Worm (Caenorhabditis elegans) whole organism, L4 larva: ENCODE measurements around the gene F42A10.6.

Experiments
- D1046.2 ChIP-seq: fragments of 200-800 bp; sonication (Bioruptor generic); IDR thresholded peaks from 2 replicates; pipeline ENCODE4 v1.3.6; 2022; ENCODE audit warnings: missing genetic modification characterization, missing compliant biosample characterization
- Y75B8A.6 ChIP-seq: fragments of 200-800 bp; sonication (Bioruptor generic); IDR thresholded peaks from 2 replicates; pipeline ENCODE4 v1.3.6; 2022; ENCODE audit warnings: missing genetic modification reagents, missing genetic modification characterization, missing compliant biosample characterization
- aha-1 ChIP-seq: fragments of 150-350 bp; peaks from one replicate; lab custom pipeline; 2014; ENCODE audit warnings: missing biosample characterization, missing genetic modification characterization
- ama-1 ChIP-seq: fragments of 150-350 bp; optimal IDR thresholded peaks from 2 replicates; lab custom pipeline; 2014; ENCODE audit warnings: inconsistent platforms, mixed read lengths
- arid-1 ChIP-seq: fragments of 200-800 bp; sonication (Bioruptor generic); conservative IDR thresholded peaks from 2 replicates; pipeline ENCODE4 v1.3.6; 2022; ENCODE audit warnings: missing genetic modification reagents, missing genetic modification characterization, missing compliant biosample characterization
- attf-4 ChIP-seq: sonication (generic microtip); optimal IDR thresholded peaks from 3 replicates; lab custom pipeline; 2017; ENCODE audit warnings: missing biosample characterization, missing genetic modification characterization
- ceh-28 ChIP-seq: fragments of 150-350 bp; optimal IDR thresholded peaks from 2 replicates; lab custom pipeline; 2014; ENCODE audit warnings: missing biosample characterization, missing genetic modification reagents, missing genetic modification characterization
- ceh-82 ChIP-seq: sonication (generic microtip); optimal IDR thresholded peaks from 2 replicates; lab custom pipeline; 2017; ENCODE audit warnings: missing biosample characterization, missing genetic modification characterization
- daf-16 ChIP-seq, 3 experiments: sonication (generic microtip); optimal IDR thresholded peaks; 2 replicates each; lab custom pipeline; 2016 to 2017; ENCODE audit warnings: missing genetic modification characterization in 3 of 3, missing genetic modification reagents in 3 of 3, mild to moderate bottlenecking in 2 of 3, missing compliant biosample characterization in 2 of 3, missing biosample characterization in 1 of 3, moderate library complexity in 1 of 3
- dmd-6 ChIP-seq: fragments of 200-800 bp; sonication (Bioruptor generic); IDR thresholded peaks from 2 replicates; pipeline ENCODE4 v1.3.6; 2022; ENCODE audit warnings: missing genetic modification reagents, missing genetic modification characterization, missing compliant biosample characterization
- duxl-1 ChIP-seq: sonication (generic microtip); optimal IDR thresholded peaks from 2 replicates; lab custom pipeline; 2016; ENCODE audit warnings: mild to moderate bottlenecking, missing genetic modification characterization, moderate library complexity, missing compliant biosample characterization; ENCODE audit not compliant: poor library complexity
- dve-1 ChIP-seq: sonication (generic microtip); optimal IDR thresholded peaks from 2 replicates; lab custom pipeline; 2017; ENCODE audit warnings: antibody characterized with exemption, mild to moderate bottlenecking, missing genetic modification characterization, missing compliant biosample characterization; ENCODE audit not compliant: insufficient read depth
- egl-27 ChIP-seq: sonication (generic microtip); optimal IDR thresholded peaks from 3 replicates; lab custom pipeline; 2017; ENCODE audit warnings: missing biosample characterization, missing genetic modification reagents, missing genetic modification characterization
- hif-1 ChIP-seq, 2 experiments: sonication (generic microtip); optimal IDR thresholded peaks; 2 replicates each; lab custom pipeline; 2016 to 2017; ENCODE audit warnings: missing compliant biosample characterization in 2 of 2, missing genetic modification characterization in 2 of 2, missing genetic modification reagents in 2 of 2, missing genotype in 2 of 2, mild to moderate bottlenecking in 1 of 2
- hlh-30 ChIP-seq: sonication (generic microtip); optimal IDR thresholded peaks from 2 replicates; lab custom pipeline; 2017; ENCODE audit warnings: antibody characterized with exemption, mild to moderate bottlenecking, missing genetic modification characterization, missing compliant biosample characterization; ENCODE audit not compliant: insufficient read depth
- hmg-1.1 ChIP-seq: fragments of 200-800 bp; sonication (Bioruptor generic); IDR thresholded peaks from 2 replicates; pipeline ENCODE4 v1.3.6; 2022; ENCODE audit warnings: missing genetic modification reagents, missing genetic modification characterization, missing compliant biosample characterization
- lin-38 ChIP-seq: fragments of 200-800 bp; sonication (Bioruptor generic); IDR thresholded peaks from 2 replicates; pipeline ENCODE4 v1.3.6; 2022; ENCODE audit warnings: missing genetic modification reagents, missing genetic modification characterization, missing compliant biosample characterization
- lsy-2 ChIP-seq, 2 experiments: fragments of 150-350 bp in 1 of 2; sonication (generic microtip) in 1 of 2; optimal IDR thresholded peaks; 2 replicates each; lab custom pipeline; 2014 to 2017; ENCODE audit warnings: missing biosample characterization in 2 of 2, missing genetic modification characterization in 2 of 2
- madf-5 ChIP-seq, 2 experiments: fragments of 200-800 bp; sonication (Bioruptor generic); IDR thresholded peaks; 2 replicates each; pipeline ENCODE4 v1.3.6; 2022; ENCODE audit warnings: missing compliant biosample characterization in 2 of 2, missing genetic modification characterization in 2 of 2
- mdt-29 ChIP-seq: fragments of 200-800 bp; sonication (Bioruptor generic); IDR thresholded peaks from 2 replicates; pipeline ENCODE4 v1.3.6; 2022; ENCODE audit warnings: missing genetic modification reagents, missing genetic modification characterization, missing compliant biosample characterization
- mep-1 ChIP-seq: fragments of 150-350 bp; sonication (generic microtip); optimal IDR thresholded peaks from 3 replicates; lab custom pipeline; 2014; ENCODE audit warnings: missing biosample characterization, missing genetic modification characterization
- mes-2 ChIP-seq: sonication (generic microtip); optimal IDR thresholded peaks from 2 replicates; lab custom pipeline; 2016; ENCODE audit warnings: missing genotype, mild to moderate bottlenecking, missing genetic modification characterization, missing compliant biosample characterization; ENCODE audit not compliant: poor library complexity, severe bottlenecking
- mxl-2 ChIP-seq: fragments of 200-800 bp; sonication (Bioruptor generic); conservative IDR thresholded peaks from 2 replicates; pipeline ENCODE4 v1.3.6; 2022; ENCODE audit warnings: missing genetic modification reagents, missing genetic modification characterization, missing compliant biosample characterization
- mxl-3 ChIP-seq: fragments of 200-800 bp; sonication (Bioruptor generic); optimal IDR thresholded peaks from 2 replicates; lab custom pipeline; 2018; ENCODE audit warnings: mild to moderate bottlenecking, missing genetic modification characterization, missing compliant biosample characterization
- nhr-111 ChIP-seq: fragments of 200-800 bp; sonication (Bioruptor generic); optimal IDR thresholded peaks from 2 replicates; lab custom pipeline; 2018; ENCODE audit warnings: mild to moderate bottlenecking, missing genetic modification characterization, missing compliant biosample characterization
- nhr-28 ChIP-seq: fragments of 150-350 bp; optimal IDR thresholded peaks from 2 replicates; lab custom pipeline; 2014; ENCODE audit warnings: missing biosample characterization, missing genetic modification characterization
- nhr-77 ChIP-seq: fragments of 150-350 bp; optimal IDR thresholded peaks from 2 replicates; lab custom pipeline; 2014; ENCODE audit warnings: missing biosample characterization, missing genetic modification characterization
- php-3 ChIP-seq: fragments of 200-800 bp; sonication (Bioruptor generic); IDR thresholded peaks from 2 replicates; pipeline ENCODE4 v1.3.6; 2022; ENCODE audit warnings: missing genetic modification reagents, missing genetic modification characterization, missing compliant biosample characterization
- sdz-12 ChIP-seq: fragments of 200-800 bp; sonication (Bioruptor generic); optimal IDR thresholded peaks from 2 replicates; lab custom pipeline; 2018; ENCODE audit warnings: mild to moderate bottlenecking, missing genetic modification characterization, missing compliant biosample characterization
- skn-1 ChIP-seq: fragments of 150-350 bp; optimal IDR thresholded peaks from 2 replicates; lab custom pipeline; 2014; ENCODE audit warnings: missing biosample characterization, missing genetic modification characterization
- tag-97 ChIP-seq: fragments of 200-800 bp; sonication (Bioruptor generic); IDR thresholded peaks from 2 replicates; pipeline ENCODE4 v1.3.6; 2022; ENCODE audit warnings: missing genetic modification characterization, missing compliant biosample characterization
- unc-62 ChIP-seq, 3 experiments: fragments of 150-350 bp in 1 of 3; sonication (generic microtip); optimal IDR thresholded peaks in 2 of 3; peaks in 1 of 3; 1 replicate in 1 of 3; 2 replicates in 2 of 3; lab custom pipeline; 2014 to 2017; ENCODE audit warnings: missing biosample characterization in 3 of 3, missing genetic modification characterization in 3 of 3, missing genetic modification reagents in 3 of 3, missing genotype in 1 of 3
- zfp-2 ChIP-seq: sonication (generic microtip); optimal IDR thresholded peaks from 2 replicates; lab custom pipeline; 2016; ENCODE audit warnings: mild to moderate bottlenecking, missing genetic modification characterization, missing compliant biosample characterization
- zfp-3 ChIP-seq: fragments of 200-800 bp; sonication (Bioruptor generic); conservative IDR thresholded peaks from 2 replicates; pipeline ENCODE4 v1.3.6; 2022; ENCODE audit warnings: missing genetic modification reagents, missing genetic modification characterization, missing compliant biosample characterization

F42A10.6 gene

DNA sequence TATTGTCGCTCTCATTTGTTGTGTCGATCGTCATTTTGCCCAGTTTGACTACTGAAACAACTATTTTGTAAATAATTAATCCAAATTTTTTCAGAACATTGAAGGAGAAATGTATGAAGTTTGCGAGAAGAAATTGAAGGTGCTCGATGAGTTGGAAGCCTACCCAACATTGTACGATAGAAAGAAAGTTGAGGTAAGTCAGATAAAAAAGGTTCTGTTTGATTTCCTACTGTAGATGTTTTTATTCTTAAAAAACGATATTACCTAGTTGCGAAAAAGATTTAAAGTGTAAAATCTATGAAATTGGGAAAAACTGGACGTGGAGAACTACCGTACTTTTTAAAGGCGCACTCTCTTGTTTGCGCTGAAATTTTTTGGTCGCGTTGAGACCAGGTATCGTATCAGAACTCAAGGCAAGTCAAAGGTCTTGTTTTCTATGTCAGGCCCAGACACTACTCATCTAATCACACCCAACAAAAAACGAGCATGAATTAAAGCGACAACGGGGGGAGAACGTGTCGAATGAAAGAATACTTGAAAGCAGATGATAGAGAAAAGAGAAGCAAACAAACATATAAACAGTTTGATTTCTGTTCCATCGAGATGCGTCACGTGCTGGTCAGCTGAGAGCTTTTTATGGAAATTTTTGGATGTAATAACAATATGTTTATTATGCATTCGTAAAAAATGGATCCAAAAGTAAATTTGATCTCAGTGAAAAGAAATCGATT lies 8.0 kb downstream of the F42A10.6 start, which contains the start of gene efk-1 (continued):
- TF ChIP-seq mep-1 (tag; lab: Kevin White, UChicago) (peak; percentile 20), dmd-6 (GFP tag; lab: Robert Waterston, UW) (peak; percentile 33; the same call in 1 of the 2 replicates), mdt-29 (GFP tag; lab: Robert Waterston, UW) (0 out of 2 replicates have a peak, but pooled peaks have one; percentile 22), ama-1 (peak; percentile 6)
- TF ChIP-seq, all 104 proteins: peak for 16

ce11 chrIII:6166634-6167033 lies 10.0 kb downstream of the F42A10.6 start:
- TF ChIP-seq aha-1 (tag; lab: Kevin White, UChicago): peak; percentile 92
- no peak for TF ChIP-seq ceh-28 (tag; lab: Kevin White, UChicago)
- TF ChIP-seq unc-62 (GFP tag; optimal IDR thresholded peaks at IDR 0.05 in 1 of 2; lab: Kevin White, UChicago): peak in 1 of 2 experiments; percentile 63
- no peak for TF ChIP-seq unc-62 (tag; optimal IDR thresholded peaks at IDR 0.05; lab: Kevin White, UChicago)

DNA sequence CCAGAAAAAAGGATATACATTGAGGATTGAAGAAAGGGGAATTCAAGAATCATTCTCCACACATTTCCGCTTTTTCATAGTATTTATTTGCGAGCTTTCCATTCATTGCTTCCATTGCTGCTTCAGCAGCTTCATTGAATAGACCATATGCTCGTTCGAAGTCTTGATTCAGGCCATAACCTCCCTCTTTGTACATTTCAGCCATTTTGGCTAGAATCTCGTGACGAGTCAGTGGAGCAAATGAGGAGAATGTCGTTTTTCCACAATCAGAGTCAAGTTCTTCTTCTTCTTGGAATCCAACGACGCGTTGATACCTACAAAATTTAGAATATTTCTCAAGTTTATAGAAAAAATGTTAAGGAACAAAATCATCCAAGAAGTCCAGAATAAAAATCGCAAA lies 11.4 kb downstream of the F42A10.6 start:
- TF ChIP-seq madf-5 (GFP tag; IDR thresholded peaks at IDR 0.05; lab: Robert Waterston, UW) (no peak), skn-1 (tag; lab: Kevin White, UChicago) (no peak), ceh-82 (tag; lab: Kevin White, UChicago) (no peak), sdz-12 (GFP tag; lab: Kevin White, UChicago) (peak; percentile 51), aha-1 (tag; lab: Kevin White, UChicago) (peak; percentile 19), arid-1 (GFP tag; lab: Robert Waterston, UW) (0 out of 2 replicates have a peak, but pooled peaks have one; percentile 38), Y75B8A.6 (GFP tag; lab: Robert Waterston, UW) (peak; percentile 63; the same call in 1 of the 2 replicates), nhr-77 (tag; lab: Kevin White, UChicago) (no peak), mxl-2 (GFP tag; lab: Robert Waterston, UW) (no peak)
- TF ChIP-seq, all 104 proteins: peak for 4

ce11 chrIII:6164253-6164971 lies 12.2 kb downstream of the F42A10.6 start, which contains the start of gene F42A10.9:
Gene F42A10.9, plus strand, starts transcription at chrIII:6164573.
- TF ChIP-seq mes-2 (tag; lab: Kevin White, UChicago) (peak; percentile 28), nhr-111 (GFP tag; lab: Kevin White, UChicago) (no peak), hlh-30 (tag; lab: Kevin White, UChicago) (peak; percentile 2), aha-1 (tag; lab: Kevin White, UChicago) (peak; percentile 76), ama-1 (peak; percentile 88), duxl-1 (tag; lab: Kevin White, UChicago) (peak; percentile 41), hif-1 (tag; optimal IDR thresholded peaks at IDR 0.05; lab: Kevin White, UChicago) (peak in 1 of 2 experiments; percentile 21), D1046.2 (GFP tag; lab: Robert Waterston, UW) (peak; percentile 23; the same call in 1 of the 2 replicates), ceh-28 (tag; lab: Kevin White, UChicago) (peak; percentile 57), lsy-2 (tag; optimal IDR thresholded peaks at IDR 0.05; lab: Kevin White, UChicago) (peak in 1 of 2 experiments; percentile 52), Y75B8A.6 (GFP tag; lab: Robert Waterston, UW) (0 out of 2 replicates have a peak, but pooled peaks have one; percentile 17), nhr-28 (tag; lab: Kevin White, UChicago) (peak; percentile 5), egl-27 (tag; lab: Kevin White, UChicago) (no peak), zfp-2 (tag; lab: Kevin White, UChicago) (no peak), tag-97 (GFP tag; lab: Robert Waterston, UW) (no peak), dmd-6 (GFP tag; lab: Robert Waterston, UW) (no peak), zfp-3 (peak; percentile 51; the same call in 1 of the 2 replicates), mep-1 (tag; lab: Kevin White, UChicago) (peak; percentile 66), arid-1 (GFP tag; lab: Robert Waterston, UW) (0 out of 2 replicates have a peak, but pooled peaks have one; percentile 26), php-3 (GFP tag; lab: Robert Waterston, UW) (peak; percentile 47; the same call in 1 of the 2 replicates), unc-62 (GFP tag; optimal IDR thresholded peaks at IDR 0.05 in 1 of 2; lab: Kevin White, UChicago) (no peak), unc-62 (tag; optimal IDR thresholded peaks at IDR 0.05; lab: Kevin White, UChicago) (no peak), daf-16 (GFP tag; optimal IDR thresholded peaks at IDR 0.05; lab: Kevin White, UChicago) (peak; percentile 5 to 46), daf-16 (tag; optimal IDR thresholded peaks at IDR 0.05; lab: Kevin White, UChicago) (peak; percentile 42), attf-4 (tag; lab: Kevin White, UChicago) (no peak), lin-38 (GFP tag; lab: Robert Waterston, UW) (0 out of 2 replicates have a peak, but pooled peaks have one; percentile 38), dve-1 (tag; lab: Kevin White, UChicago) (peak; percentile 68), mxl-3 (GFP tag; lab: Kevin White, UChicago) (peak; percentile 20), hmg-1.1 (GFP tag; lab: Robert Waterston, UW) (no peak)
